Fruit fly (Drosophila melanogaster): ENCODE results near the gene CG14434.

Gene CG14434

dm6 chrX:6861523-6862077, 5.4 kb downstream of the CG14434 start:
- TF ChIP-seq D19B (GFP tag; optimal IDR thresholded peaks at IDR 0.05) (peak; percentile 59), cad (GFP tag; optimal IDR thresholded peaks at IDR 0.05) (no peak), CG7556 (GFP tag; optimal IDR thresholded peaks at IDR 0.05) (peak; percentile 17), CG4360 (GFP tag; IDR thresholded peaks at IDR 0.05) (0 out of 2 replicates have a peak, but pooled peaks have one; percentile 33), CG9609 (GFP tag; optimal IDR thresholded peaks at IDR 0.05) (peak; percentile 52), disco-r (GFP tag; optimal IDR thresholded peaks at IDR 0.05) (no peak), CG34224 (GFP tag; IDR thresholded peaks at IDR 0.05; ENCODE audit: partially characterized antibody) (peak; percentile 40; the same call in 2 of the 3 replicates), CG12155 (GFP tag; optimal IDR thresholded peaks at IDR 0.05) (peak; percentile 29), sqz (GFP tag; optimal IDR thresholded peaks at IDR 0.05) (peak; percentile 85), CG10321 (GFP tag; IDR thresholded peaks at IDR 0.05) (peak; percentile 86), jing (GFP tag; optimal IDR thresholded peaks at IDR 0.05) (no peak), CG14441 (GFP tag; IDR thresholded peaks at IDR 0.05) (peak; percentile 80), org-1 (GFP tag; optimal IDR thresholded peaks at IDR 0.05) (peak; percentile 24), eyg (GFP tag; optimal IDR thresholded peaks at IDR 0.05) (peak; percentile 20), Kr (GFP tag; optimal IDR thresholded peaks at IDR 0.05) (peak; percentile 81), ind (GFP tag; optimal IDR thresholded peaks at IDR 0.05) (peak; percentile 55), CG31441 (GFP tag; IDR thresholded peaks at IDR 0.05) (peak; percentile 41), CG17359 (tag; optimal IDR thresholded peaks at IDR 0.05) (peak; percentile 65), CG9817 (tag; optimal IDR thresholded peaks at IDR 0.05) (peak; percentile 44), cg (GFP tag; optimal IDR thresholded peaks at IDR 0.05) (peak; percentile 91), CG10959 (GFP tag; IDR thresholded peaks at IDR 0.05) (peak; percentile 50), CG8478 (optimal IDR thresholded peaks at IDR 0.05) (peak; percentile 79), wdn (GFP tag; IDR thresholded peaks at IDR 0.05) (peak; percentile 61; the same call in 1 of the 2 replicates), NfI (GFP tag; optimal IDR thresholded peaks at IDR 0.05) (peak; percentile 38), maf-S (GFP tag; optimal IDR thresholded peaks at IDR 0.05) (peak; percentile 33), HHEX (GFP tag; optimal IDR thresholded peaks at IDR 0.05) (peak; percentile 72), D19A (tag; optimal IDR thresholded peaks at IDR 0.05) (peak; percentile 41), CG32532 (GFP tag; IDR thresholded peaks at IDR 0.05) (peak; percentile 80), CG2199 (GFP tag; IDR thresholded peaks at IDR 0.05) (peak; percentile 88), MBD-R2 (GFP tag; IDR thresholded peaks at IDR 0.05) (peak; percentile 47), CG11247 (GFP tag; IDR thresholded peaks at IDR 0.05) (peak; percentile 63; the same call in 1 of the 2 replicates), Dad (GFP tag; optimal IDR thresholded peaks at IDR 0.05) (no peak), chm (GFP tag; IDR thresholded peaks at IDR 0.05) (peak; percentile 73; the same call in 1 of the 2 replicates), CG1233 (GFP tag; optimal IDR thresholded peaks at IDR 0.05) (peak; percentile 100), CG11695 (GFP tag; IDR thresholded peaks at IDR 0.05) (peak; percentile 63; the same call in 2 of the 3 replicates), ken (GFP tag; IDR thresholded peaks at IDR 0.05) (0 out of 3 replicates have a peak, but pooled peaks have one; percentile 49), CG3847 (GFP tag; IDR thresholded peaks at IDR 0.05) (peak; percentile 48), Sin3A (optimal IDR thresholded peaks at IDR 0.05) (no peak), Scr (GFP tag; IDR thresholded peaks at IDR 0.05; ENCODE audit: partially characterized antibody) (peak; percentile 45), CG3995 (GFP tag; optimal IDR thresholded peaks at IDR 0.05) (peak; percentile 10), Nf-YC (tag; optimal IDR thresholded peaks at IDR 0.05) (peak; percentile 66), CG34376 (GFP tag; optimal IDR thresholded peaks at IDR 0.05) (peak; percentile 88), CG6813 (GFP tag; optimal IDR thresholded peaks at IDR 0.05) (no peak), wek (GFP tag; optimal IDR thresholded peaks at IDR 0.05) (no peak), CG15514 (GFP tag; optimal IDR thresholded peaks at IDR 0.05) (peak; percentile 14), CG18619 (GFP tag; optimal IDR thresholded peaks at IDR 0.05) (peak; percentile 9), CG13624 (GFP tag; optimal IDR thresholded peaks at IDR 0.05) (peak; percentile 23), CG17912 (GFP tag; optimal IDR thresholded peaks at IDR 0.05) (no peak), CG8924 (tag; optimal IDR thresholded peaks at IDR 0.05) (peak; percentile 55), Dip3 (GFP tag; optimal IDR thresholded peaks at IDR 0.05) (peak; percentile 79), zfh2 (GFP tag; optimal IDR thresholded peaks at IDR 0.05) (peak; percentile 66)
